Fruit fly (Drosophila melanogaster): ENCODE measurements around the gene CG34248.

- TF ChIP-seq CG8478 (optimal IDR thresholded peaks at IDR 0.05) (no peak), CTCF (optimal IDR thresholded peaks at IDR 0.05) (no peak)
Observed at dm6 chr3L:16291678-16292077, 21.0 kb upstream of the CG34248 start.

All from S2 (cell line).